Fruit fly (Drosophila melanogaster): ENCODE measurements around the gene Grip163.

The Grip163 gene

DNA sequence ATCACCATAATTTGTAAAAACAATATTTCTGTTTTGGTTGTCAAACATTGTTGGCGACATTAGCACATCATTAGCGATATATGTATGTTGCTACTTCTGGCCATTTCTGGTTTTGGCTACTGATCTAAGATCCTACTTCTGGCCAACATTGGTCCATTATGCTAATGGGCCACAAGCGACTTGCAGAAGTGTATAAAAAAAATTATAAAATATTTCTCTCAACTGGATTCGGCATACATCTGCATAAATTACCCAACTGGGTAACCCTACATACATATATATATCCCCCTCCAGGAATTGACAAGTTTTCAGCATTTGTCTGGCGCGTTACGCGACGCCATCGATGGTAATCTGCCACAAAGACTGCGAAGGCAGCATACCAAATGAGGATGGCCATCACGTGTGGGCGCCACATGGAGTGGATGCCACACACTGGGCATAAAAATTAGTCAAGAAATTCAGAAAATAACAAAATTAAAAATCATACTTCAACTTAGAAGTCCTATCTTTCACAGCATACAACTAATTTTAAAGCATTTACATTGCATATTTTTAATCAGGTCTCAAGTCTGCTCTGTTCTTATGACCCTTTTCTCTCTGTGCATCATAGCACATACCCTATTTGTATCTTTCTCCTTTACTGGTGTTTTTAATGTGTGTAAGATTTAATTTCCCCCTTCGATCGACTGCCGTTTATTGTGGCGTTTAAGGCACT lies 39.7 kb upstream of the Grip163 start (continued):
- TF ChIP-seq Fer3 (tag; optimal IDR thresholded peaks at IDR 0.05) (no peak), CG2120 (GFP tag; optimal IDR thresholded peaks at IDR 0.05) (peak; percentile 26), CG16779 (GFP tag; IDR thresholded peaks at IDR 0.05) (no peak), Taf1 (GFP tag; IDR thresholded peaks at IDR 0.05) (no peak), CG1832 (GFP tag; optimal IDR thresholded peaks at IDR 0.05) (no peak), p53 (GFP tag; optimal IDR thresholded peaks at IDR 0.05) (no peak), prd (optimal IDR thresholded peaks at IDR 0.05) (no peak), prd (GFP tag; IDR thresholded peaks at IDR 0.05) (peak; percentile 65), CG10274 (GFP tag; optimal IDR thresholded peaks at IDR 0.05) (no peak), Dip2 (GFP tag; IDR thresholded peaks at IDR 0.05) (no peak), yki (optimal IDR thresholded peaks at IDR 0.05) (no peak), Nf-YB (GFP tag; optimal IDR thresholded peaks at IDR 0.05) (peak; percentile 15), CG11696 (GFP tag; IDR thresholded peaks at IDR 0.05) (no peak), cwo (GFP tag; optimal IDR thresholded peaks at IDR 0.05) (peak; percentile 58), Bdp1 (GFP tag; optimal IDR thresholded peaks at IDR 0.05) (no peak), Dref (GFP tag; IDR thresholded peaks at IDR 0.05) (no peak), Rfx (GFP tag; IDR thresholded peaks at IDR 0.05) (peak; percentile 52; the same call in 1 of the 2 replicates), gsb-n (tag; optimal IDR thresholded peaks at IDR 0.05) (no peak), ro (GFP tag; IDR thresholded peaks at IDR 0.05) (peak; percentile 53), Mes4 (GFP tag; optimal IDR thresholded peaks at IDR 0.05) (peak; percentile 37), Neu2 (GFP tag; optimal IDR thresholded peaks at IDR 0.05; ENCODE audit: borderline replicate concordance) (no peak), ab (GFP tag; optimal IDR thresholded peaks at IDR 0.05) (no peak), CG12659 (GFP tag; optimal IDR thresholded peaks at IDR 0.05) (no peak), Nf-YC (tag; optimal IDR thresholded peaks at IDR 0.05) (no peak), CG6175 (GFP tag; IDR thresholded peaks at IDR 0.05) (peak; percentile 81; the same call in 2 of the 3 replicates), CG34376 (GFP tag; optimal IDR thresholded peaks at IDR 0.05) (no peak), CG3065 (GFP tag; optimal IDR thresholded peaks at IDR 0.05) (no peak), HLHmδ (GFP tag; optimal IDR thresholded peaks at IDR 0.05) (no peak), CG2199 (GFP tag; IDR thresholded peaks at IDR 0.05) (peak; percentile 54; the same call in 1 of the 3 replicates), Dip3 (GFP tag; optimal IDR thresholded peaks at IDR 0.05) (no peak), nerfin-2 (GFP tag; IDR thresholded peaks at IDR 0.05; ENCODE audit: partially characterized antibody) (no peak), fd96Cb (tag; optimal IDR thresholded peaks at IDR 0.05) (peak; percentile 79), Drgx (GFP tag; IDR thresholded peaks at IDR 0.05) (no peak), CG3163 (GFP tag; optimal IDR thresholded peaks at IDR 0.05) (peak; percentile 12), Sox102F (GFP tag; optimal IDR thresholded peaks at IDR 0.05) (peak; percentile 36), CG1602 (GFP tag; optimal IDR thresholded peaks at IDR 0.05) (no peak), gro (GFP tag; optimal IDR thresholded peaks at IDR 0.05) (no peak), gfzf (GFP tag; optimal IDR thresholded peaks at IDR 0.05) (no peak), CG17359 (tag; optimal IDR thresholded peaks at IDR 0.05) (peak; percentile 38), ems (GFP tag; optimal IDR thresholded peaks at IDR 0.05) (peak; percentile 30), CG12942 (GFP tag; optimal IDR thresholded peaks at IDR 0.05) (peak; percentile 1), CG31365 (tag; optimal IDR thresholded peaks at IDR 0.05) (no peak), CG4820 (GFP tag; optimal IDR thresholded peaks at IDR 0.05) (peak; percentile 79), zen (tag; optimal IDR thresholded peaks at IDR 0.05) (no peak), vnd (GFP tag; IDR thresholded peaks at IDR 0.05; ENCODE audit: partially characterized antibody) (no peak), exex (tag; optimal IDR thresholded peaks at IDR 0.05) (no peak), h (optimal IDR thresholded peaks at IDR 0.05) (no peak), CG7556 (GFP tag; optimal IDR thresholded peaks at IDR 0.05) (no peak), CG15696 (tag; optimal IDR thresholded peaks at IDR 0.05) (peak; percentile 28), BEAF-32 (GFP tag; optimal IDR thresholded peaks at IDR 0.05) (no peak), hb (GFP tag; IDR thresholded peaks at IDR 0.05; ENCODE audit: partially characterized antibody) (no peak)
